Fruit fly (Drosophila melanogaster) whole organism, pupa: Measurements from ENCODE around the gene Ndf.
A peak's percentile ranks its signal among the peaks of the same experiment; 100 is the strongest.

Source experiments
- CG8301 ChIP-seq: fragments of 200-800 bp; sonication (Bioruptor generic); optimal IDR thresholded peaks from 2 replicates; lab custom pipeline; 2018; ENCODE audit warnings: missing biosample characterization, mild to moderate bottlenecking, missing genetic modification characterization
- EcR ChIP-seq: fragments of 200-800 bp; sonication (Bioruptor generic); optimal IDR thresholded peaks from 3 replicates; lab custom pipeline; 2019; ENCODE audit warnings: missing biosample characterization, missing genetic modification characterization, mild to moderate bottlenecking, moderate library complexity, missing genetic modification reagents
- Ets98B ChIP-seq: fragments of 200-800 bp; sonication (Bioruptor generic); IDR thresholded peaks from 2 replicates; pipeline ENCODE4 v1.3.6; 2022; ENCODE audit warnings: missing biosample characterization, missing genetic modification characterization
- Pif1B ChIP-seq: fragments of 200-800 bp; sonication (Bioruptor generic); optimal IDR thresholded peaks from 3 replicates; lab custom pipeline; 2016; ENCODE audit warnings: missing biosample characterization, missing genetic modification characterization
- Snoo ChIP-seq: fragments of 200-800 bp; sonication (Bioruptor generic); optimal IDR thresholded peaks from 3 replicates; lab custom pipeline; 2017; ENCODE audit warnings: missing biosample characterization, mild to moderate bottlenecking, missing genetic modification characterization, inconsistent platforms
- rn ChIP-seq: fragments of 200-800 bp; sonication (Bioruptor generic); IDR thresholded peaks from 2 replicates; pipeline ENCODE4 v1.3.6; 2022; ENCODE audit warnings: missing biosample characterization, missing genetic modification characterization

DNA sequence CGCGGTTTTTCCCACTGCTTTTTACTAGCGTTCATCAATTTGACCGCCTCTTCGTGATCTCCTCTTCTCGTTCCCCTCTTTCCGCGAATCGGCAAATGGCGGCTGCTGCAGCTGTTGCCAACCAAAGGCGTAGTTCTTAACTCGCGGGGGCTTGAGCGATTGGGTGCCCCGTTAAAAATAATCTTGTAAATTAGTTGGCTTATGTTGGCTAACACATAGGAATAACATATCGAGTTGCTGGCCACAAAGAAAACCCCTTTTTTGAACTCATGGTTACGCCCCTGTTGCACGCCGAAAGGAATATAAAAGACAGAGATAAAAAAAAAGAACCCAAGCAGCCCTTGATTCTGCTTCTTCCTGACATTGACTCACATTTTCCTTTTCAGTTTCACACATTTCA lies 53.6 kb downstream of the Ndf start:
- TF ChIP-seq Snoo (tag; lab: Kevin White, UChicago), result peak; percentile 98
- TF ChIP-seq Pif1B (GFP tag; lab: Kevin White, UChicago), result peak; percentile 98
- TF ChIP-seq Ets98B (GFP tag; lab: Robert Waterston, UW), result peak; percentile 96
- peak; percentile 94 for TF ChIP-seq rn
- TF ChIP-seq CG8301, result peak; percentile 97
- no peak for TF ChIP-seq EcR
